Worm (Caenorhabditis elegans) whole organism, midembryonic: ENCODE data around the gene tos-1.

Experiments used
- T22C8.4 ChIP-seq: fragments of 200-800 bp; sonication (Bioruptor generic); IDR thresholded peaks from 2 replicates; pipeline ENCODE4 v1.3.6; 2022; ENCODE audit warnings: missing genetic modification characterization, missing compliant biosample characterization
- cog-1 ChIP-seq: sonication (generic microtip); optimal IDR thresholded peaks from 2 replicates; lab custom pipeline; 2016; ENCODE audit warnings: missing genetic modification characterization, missing compliant biosample characterization
- flt-1 ChIP-seq: fragments of 200-800 bp; sonication (Bioruptor generic); IDR thresholded peaks from 2 replicates; pipeline ENCODE4 v1.3.6; 2022; ENCODE audit warnings: missing genetic modification characterization, missing compliant biosample characterization
- klf-2 ChIP-seq: fragments of 200-800 bp; sonication (Bioruptor generic); conservative IDR thresholded peaks from 2 replicates; pipeline ENCODE4 v1.3.6; 2022; ENCODE audit warnings: missing genetic modification reagents, missing genetic modification characterization, missing compliant biosample characterization
- med-1 ChIP-seq: sonication (generic microtip); optimal IDR thresholded peaks from 2 replicates; lab custom pipeline; 2017; ENCODE audit warnings: missing genetic modification characterization, mild to moderate bottlenecking, missing compliant biosample characterization, antibody characterized with exemption, missing genetic modification reagents; ENCODE audit not compliant: insufficient read depth
- ref-1 ChIP-seq: fragments of 200-800 bp; sonication (Bioruptor generic); conservative IDR thresholded peaks from 2 replicates; pipeline ENCODE4 v1.3.6; 2022; ENCODE audit warnings: missing genetic modification reagents, missing genetic modification characterization, missing compliant biosample characterization
- tab-1 ChIP-seq: fragments of 200-800 bp; sonication (Bioruptor generic); IDR thresholded peaks from 2 replicates; pipeline ENCODE4 v1.3.6; 2022; ENCODE audit warnings: missing genetic modification characterization, missing compliant biosample characterization
- ztf-23 ChIP-seq: fragments of 200-800 bp; sonication (Bioruptor generic); IDR thresholded peaks from 2 replicates; pipeline ENCODE4 v1.3.6; 2022; ENCODE audit warnings: missing genetic modification reagents, missing genetic modification characterization, missing compliant biosample characterization
- ztf-29 ChIP-seq: fragments of 200-800 bp; sonication (Bioruptor generic); IDR thresholded peaks from 2 replicates; pipeline ENCODE4 v1.3.6; 2022; ENCODE audit warnings: missing genetic modification reagents, missing genetic modification characterization, missing compliant biosample characterization

tos-1 gene

ce11 chrV:9316970-9317369 lies 27.0 kb downstream of the tos-1 start:
- no peak for TF ChIP-seq T22C8.4 (GFP tag; lab: Robert Waterston, UW)
- no peak for TF ChIP-seq med-1
- no peak for TF ChIP-seq cog-1 (tag; lab: Kevin White, UChicago)
- no peak for TF ChIP-seq flt-1 (GFP tag; lab: Robert Waterston, UW)
- TF ChIP-seq ztf-29 (GFP tag; lab: Robert Waterston, UW), result no peak
- TF ChIP-seq ztf-23 (GFP tag; lab: Robert Waterston, UW), result no peak
- no peak for TF ChIP-seq ref-1 (GFP tag; lab: Robert Waterston, UW)
- no peak for TF ChIP-seq klf-2 (GFP tag; lab: Robert Waterston, UW)
- TF ChIP-seq tab-1, result no peak

- TF ChIP-seq T22C8.4 (GFP tag; lab: Robert Waterston, UW), result no peak
- no peak for TF ChIP-seq tab-1
- TF ChIP-seq flt-1 (GFP tag; lab: Robert Waterston, UW), result no peak
- no peak for TF ChIP-seq ztf-29 (GFP tag; lab: Robert Waterston, UW)
- no peak for TF ChIP-seq cog-1 (tag; lab: Kevin White, UChicago)
- TF ChIP-seq ref-1 (GFP tag; lab: Robert Waterston, UW), result no peak
- no peak for TF ChIP-seq med-1
- no peak for TF ChIP-seq ztf-23 (GFP tag; lab: Robert Waterston, UW)
- no peak for TF ChIP-seq klf-2 (GFP tag; lab: Robert Waterston, UW)
Observed at ce11 chrV:9314408-9314807, 29.6 kb downstream of the tos-1 start.

ce11 chrV:9312377-9312776 lies 31.6 kb downstream of the tos-1 start:
- TF ChIP-seq med-1, result no peak
- no peak for TF ChIP-seq cog-1 (tag; lab: Kevin White, UChicago)
- TF ChIP-seq ref-1 (GFP tag; lab: Robert Waterston, UW), result no peak
- TF ChIP-seq ztf-29 (GFP tag; lab: Robert Waterston, UW), result no peak
- TF ChIP-seq ztf-23 (GFP tag; lab: Robert Waterston, UW), result no peak
- no peak for TF ChIP-seq T22C8.4 (GFP tag; lab: Robert Waterston, UW)
- TF ChIP-seq klf-2 (GFP tag; lab: Robert Waterston, UW), result no peak
- TF ChIP-seq flt-1 (GFP tag; lab: Robert Waterston, UW), result no peak
- no peak for TF ChIP-seq tab-1

ce11 chrV:9305116-9305515 lies 38.9 kb downstream of the tos-1 start, which contains the start of gene F44A2.3:
Gene F44A2.3, plus strand, starts transcription at chrV:9305416.
- TF ChIP-seq T22C8.4 (GFP tag; lab: Robert Waterston, UW) (no peak), ref-1 (GFP tag; lab: Robert Waterston, UW) (no peak), cog-1 (tag; lab: Kevin White, UChicago) (no peak), med-1 (no peak), flt-1 (GFP tag; lab: Robert Waterston, UW) (no peak), klf-2 (GFP tag; lab: Robert Waterston, UW) (no peak), ztf-29 (GFP tag; lab: Robert Waterston, UW) (no peak), ztf-23 (GFP tag; lab: Robert Waterston, UW) (no peak), tab-1 (no peak)

- TF ChIP-seq klf-2 (GFP tag; lab: Robert Waterston, UW) (no peak), ref-1 (GFP tag; lab: Robert Waterston, UW) (no peak), T22C8.4 (GFP tag; lab: Robert Waterston, UW) (no peak), cog-1 (tag; lab: Kevin White, UChicago) (no peak), ztf-23 (GFP tag; lab: Robert Waterston, UW) (no peak), med-1 (no peak), flt-1 (GFP tag; lab: Robert Waterston, UW) (no peak), ztf-29 (GFP tag; lab: Robert Waterston, UW) (no peak), tab-1 (no peak)
Observed at ce11 chrV:9303026-9303425, 41.0 kb downstream of the tos-1 start, which contains the start of gene nhr-39. Gene nhr-39, plus strand, starts transcription at chrV:9303326.

- TF ChIP-seq flt-1 (GFP tag; lab: Robert Waterston, UW), result no peak
- no peak for TF ChIP-seq tab-1
- TF ChIP-seq klf-2 (GFP tag; lab: Robert Waterston, UW), result no peak
- TF ChIP-seq ztf-23 (GFP tag; lab: Robert Waterston, UW), result no peak
Observed at ce11 chrV:9297332-9297731, 46.7 kb downstream of the tos-1 start, which contains the start of gene F44A2.5. Gene F44A2.5, plus strand, starts transcription at chrV:9297632.

- TF ChIP-seq ztf-29 (GFP tag; lab: Robert Waterston, UW) (no peak), cog-1 (tag; lab: Kevin White, UChicago) (no peak), T22C8.4 (GFP tag; lab: Robert Waterston, UW) (no peak), med-1 (no peak), ref-1 (GFP tag; lab: Robert Waterston, UW) (no peak), ztf-23 (GFP tag; lab: Robert Waterston, UW) (no peak), klf-2 (GFP tag; lab: Robert Waterston, UW) (no peak), flt-1 (GFP tag; lab: Robert Waterston, UW) (no peak), tab-1 (no peak)
Observed at ce11 chrV:9295581-9295980, 48.4 kb downstream of the tos-1 start.

ce11 chrV:9293359-9293758 lies 50.6 kb downstream of the tos-1 start:
- peak; percentile 58; the same call in 1 of the 2 replicates for TF ChIP-seq flt-1 (GFP tag; lab: Robert Waterston, UW)
- no peak; the same call in 1 of the 2 replicates for TF ChIP-seq klf-2 (GFP tag; lab: Robert Waterston, UW)
- no peak for TF ChIP-seq cog-1 (tag; lab: Kevin White, UChicago)
- no peak for TF ChIP-seq ztf-29 (GFP tag; lab: Robert Waterston, UW)
- TF ChIP-seq ref-1 (GFP tag; lab: Robert Waterston, UW), result no peak
- TF ChIP-seq T22C8.4 (GFP tag; lab: Robert Waterston, UW), result no peak
- no peak for TF ChIP-seq ztf-23 (GFP tag; lab: Robert Waterston, UW)
- no peak for TF ChIP-seq med-1
- peak; percentile 68 for TF ChIP-seq tab-1

- TF ChIP-seq flt-1 (GFP tag; lab: Robert Waterston, UW) (no peak), klf-2 (GFP tag; lab: Robert Waterston, UW) (no peak), ztf-23 (GFP tag; lab: Robert Waterston, UW) (no peak), ztf-29 (GFP tag; lab: Robert Waterston, UW) (no peak), cog-1 (tag; lab: Kevin White, UChicago) (no peak), med-1 (no peak), ref-1 (GFP tag; lab: Robert Waterston, UW) (no peak), tab-1 (no peak), T22C8.4 (GFP tag; lab: Robert Waterston, UW) (no peak)
Observed at ce11 chrV:9291919-9292318, 52.1 kb downstream of the tos-1 start, which contains the start of gene ZK682.7. Gene ZK682.7, minus strand, starts transcription at chrV:9292165.
